Comparison of ENCODE assay signal across 1 fruit fly cellular context in the genomic region with DNA sequence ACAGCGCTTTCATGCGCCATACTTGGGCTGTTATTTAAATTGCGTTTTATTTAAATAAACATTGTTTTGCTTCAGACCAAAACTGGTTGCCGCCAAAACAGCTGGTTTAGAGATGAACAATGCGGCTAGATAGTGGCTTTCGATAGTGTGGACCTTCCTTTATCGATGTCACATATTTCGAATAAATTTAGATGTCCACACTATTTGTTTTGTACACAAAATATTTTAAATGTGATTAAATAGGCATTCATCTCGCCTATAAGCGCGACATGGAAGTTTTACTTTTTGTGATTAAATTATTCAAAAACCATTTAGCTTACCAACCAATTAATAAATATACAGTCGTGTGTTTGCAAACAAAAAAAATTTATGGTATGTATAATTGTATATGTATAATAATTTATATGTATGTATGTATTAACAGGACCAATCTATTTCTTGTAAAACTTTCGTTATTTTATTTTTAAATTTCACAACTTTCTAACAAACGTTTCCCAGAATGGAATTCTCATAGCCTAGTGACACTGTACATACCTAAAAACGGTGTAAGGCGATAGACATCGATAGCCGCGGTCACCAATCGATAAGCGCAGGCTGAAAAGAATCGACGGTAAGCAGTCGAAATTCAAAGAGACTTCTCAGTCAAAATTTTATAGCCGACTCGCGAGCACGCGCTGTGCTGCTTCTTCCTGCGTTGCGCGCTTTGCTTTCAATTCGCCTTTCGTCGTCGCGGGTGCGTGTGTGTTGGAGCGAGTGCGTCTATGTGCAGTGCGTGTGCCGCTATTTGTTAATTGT.
TF ChIP-seq lines count a peak whose summit lies in the region.

A gene (minus strand): TSS at position 114 of the 795 bp plus-strand sequence.
A gene (plus strand): TSS at position 638 of the 795 bp plus-strand sequence.

TF ChIP-seq in whole organism, embryonic, 481 proteins besides CTCF, POLR2A, EP300 and RAD21 (continued from another document):
- TF ChIP-seq pan (optimal IDR thresholded peaks at IDR 0.05; lab: Kevin White, UChicago), result no peak
- TF ChIP-seq pan (GFP tag; optimal IDR thresholded peaks at IDR 0.05 in 1 of 2, IDR thresholded peaks at IDR 0.05 in 1 of 2), result peak in 1 of 2 experiments; percentile 35
- no peak for TF ChIP-seq prd (optimal IDR thresholded peaks at IDR 0.05; lab: Kevin White, UChicago)
- TF ChIP-seq prd (GFP tag; IDR thresholded peaks at IDR 0.05; lab: Robert Waterston, UW), result peak; percentile 12; the same call in 1 of the 3 replicates
- TF ChIP-seq CG11723 (GFP tag; optimal IDR thresholded peaks at IDR 0.05; lab: Kevin White, UChicago), result peak; percentile 56
- TF ChIP-seq Scr (GFP tag; IDR thresholded peaks at IDR 0.05; lab: Robert Waterston, UW; ENCODE audit: partially characterized antibody), result peak; percentile 81
- no peak for TF ChIP-seq ac (GFP tag; optimal IDR thresholded peaks at IDR 0.05; lab: Kevin White, UChicago)
- peak; percentile 96 for TF ChIP-seq sd (tag; optimal IDR thresholded peaks at IDR 0.05; lab: Kevin White, UChicago)
- peak; percentile 60 for TF ChIP-seq ewg (GFP tag; optimal IDR thresholded peaks at IDR 0.05; lab: Kevin White, UChicago)
- TF ChIP-seq Hsf (GFP tag; optimal IDR thresholded peaks at IDR 0.05; lab: Kevin White, UChicago), result peak; percentile 55
- TF ChIP-seq bab2 (GFP tag; optimal IDR thresholded peaks at IDR 0.05; lab: Kevin White, UChicago), result peak; percentile 60
- peak; percentile 48 for TF ChIP-seq oc (tag; optimal IDR thresholded peaks at IDR 0.05; lab: Kevin White, UChicago)
- peak; percentile 25 for TF ChIP-seq zf30C (GFP tag; optimal IDR thresholded peaks at IDR 0.05; lab: Kevin White, UChicago)
- TF ChIP-seq run (tag; optimal IDR thresholded peaks at IDR 0.05; lab: Kevin White, UChicago), result peak; percentile 57
- TF ChIP-seq Side (GFP tag; optimal IDR thresholded peaks at IDR 0.05; lab: Kevin White, UChicago), result peak; percentile 30
- TF ChIP-seq esg (GFP tag; conservative IDR thresholded peaks at IDR 0.05; lab: Robert Waterston, UW), result peak; percentile 78
- peak; percentile 12 for TF ChIP-seq CG12744 (GFP tag; optimal IDR thresholded peaks at IDR 0.05; lab: Kevin White, UChicago)
- peak; percentile 61 for TF ChIP-seq Fer3 (tag; optimal IDR thresholded peaks at IDR 0.05; lab: Kevin White, UChicago)
- TF ChIP-seq CG10366 (GFP tag; IDR thresholded peaks at IDR 0.05; lab: Robert Waterston, UW), result peak; percentile 76
- TF ChIP-seq CG9609 (GFP tag; optimal IDR thresholded peaks at IDR 0.05; lab: Kevin White, UChicago), result peak; percentile 8
- peak; percentile 81 for TF ChIP-seq CG5953 (GFP tag; IDR thresholded peaks at IDR 0.05; lab: Robert Waterston, UW)
- TF ChIP-seq CG6272 (GFP tag; IDR thresholded peaks at IDR 0.05; lab: Robert Waterston, UW), result peak; percentile 17; the same call in 1 of the 2 replicates
- peak; percentile 67 for TF ChIP-seq CG17328 (GFP tag; IDR thresholded peaks at IDR 0.05; lab: Robert Waterston, UW)
- TF ChIP-seq NC2β (GFP tag; optimal IDR thresholded peaks at IDR 0.05; lab: Kevin White, UChicago), result peak; percentile 55
- no peak for TF ChIP-seq sc (optimal IDR thresholded peaks at IDR 0.05; lab: Kevin White, UChicago)
- peak; percentile 66 for TF ChIP-seq sc (GFP tag; optimal IDR thresholded peaks at IDR 0.05; lab: Kevin White, UChicago)
- peak; percentile 38 for TF ChIP-seq al (GFP tag; IDR thresholded peaks at IDR 0.05; lab: Robert Waterston, UW)
- TF ChIP-seq CG3847 (GFP tag; IDR thresholded peaks at IDR 0.05; lab: Robert Waterston, UW), result peak; percentile 81
- TF ChIP-seq Dll (GFP tag; IDR thresholded peaks at IDR 0.05; lab: Robert Waterston, UW; ENCODE audit: partially characterized antibody), result peak; percentile 84
- peak; percentile 52 for TF ChIP-seq Camta (GFP tag; optimal IDR thresholded peaks at IDR 0.05; lab: Kevin White, UChicago)
- peak; percentile 58; the same call in 1 of the 3 replicates for TF ChIP-seq ase (GFP tag; IDR thresholded peaks at IDR 0.05; lab: Robert Waterston, UW)
- TF ChIP-seq CG4360 (GFP tag; IDR thresholded peaks at IDR 0.05; lab: Robert Waterston, UW), result no peak
